Worm (Caenorhabditis elegans) whole organism, late embryonic: ENCODE data around the gene F21H7.12.

Source experiments
- C38D4.7 ChIP-seq: fragments of 200-800 bp; sonication (Bioruptor generic); optimal IDR thresholded peaks from 2 replicates; lab custom pipeline; 2018; ENCODE audit warnings: mild to moderate bottlenecking, missing genetic modification characterization, moderate library complexity, missing compliant biosample characterization
- F13H6.1 ChIP-seq: sonication (generic microtip); optimal IDR thresholded peaks from 2 replicates; lab custom pipeline; 2016; ENCODE audit warnings: missing genetic modification characterization, missing compliant biosample characterization
- ceh-14 ChIP-seq: sonication (generic microtip); optimal IDR thresholded peaks from 2 replicates; lab custom pipeline; 2016; ENCODE audit warnings: missing genotype, missing genetic modification characterization, missing compliant biosample characterization
- ceh-18 ChIP-seq: sonication (generic microtip); optimal IDR thresholded peaks from 2 replicates; lab custom pipeline; 2016; ENCODE audit warnings: missing genetic modification characterization, missing compliant biosample characterization
- ceh-19 ChIP-seq: fragments of 200-800 bp; sonication (Bioruptor generic); optimal IDR thresholded peaks from 2 replicates; lab custom pipeline; 2018; ENCODE audit warnings: mild to moderate bottlenecking, missing genetic modification characterization, missing compliant biosample characterization
- ceh-24 ChIP-seq: sonication (generic microtip); optimal IDR thresholded peaks from 2 replicates; lab custom pipeline; 2016; ENCODE audit warnings: mild to moderate bottlenecking, missing genetic modification characterization, missing compliant biosample characterization
- ceh-30 ChIP-seq: fragments of 150-350 bp; optimal IDR thresholded peaks from 2 replicates; lab custom pipeline; 2014; ENCODE audit warnings: missing biosample characterization, missing genetic modification characterization
- ceh-34 ChIP-seq: sonication (generic microtip); optimal IDR thresholded peaks from 2 replicates; lab custom pipeline; 2016; ENCODE audit warnings: mild to moderate bottlenecking, missing genetic modification characterization, missing compliant biosample characterization
- ceh-45 ChIP-seq: fragments of 200-800 bp; sonication (Bioruptor generic); IDR thresholded peaks from 2 replicates; pipeline ENCODE4 v1.3.6; 2022; ENCODE audit warnings: missing genetic modification reagents, missing genetic modification characterization, missing compliant biosample characterization
- ceh-48 ChIP-seq: sonication (generic microtip); optimal IDR thresholded peaks from 2 replicates; lab custom pipeline; 2016; ENCODE audit warnings: missing genetic modification characterization, inconsistent platforms, missing compliant biosample characterization
- ceh-6 ChIP-seq: fragments of 200-800 bp; sonication (Bioruptor generic); optimal IDR thresholded peaks from 2 replicates; lab custom pipeline; 2018; ENCODE audit warnings: mild to moderate bottlenecking, missing genetic modification characterization, missing compliant biosample characterization
- che-1 ChIP-seq: sonication (generic microtip); optimal IDR thresholded peaks from 2 replicates; lab custom pipeline; 2016; ENCODE audit warnings: mild to moderate bottlenecking, missing genetic modification characterization, missing compliant biosample characterization
- elt-2 ChIP-seq: sonication (generic microtip); optimal IDR thresholded peaks from 2 replicates; lab custom pipeline; 2016; ENCODE audit warnings: missing genetic modification reagents, missing genetic modification characterization, missing compliant biosample characterization
- elt-4 ChIP-seq: sonication (generic microtip); optimal IDR thresholded peaks from 2 replicates; lab custom pipeline; 2016; ENCODE audit warnings: missing genetic modification characterization, missing compliant biosample characterization
- ets-4 ChIP-seq: sonication (generic microtip); optimal IDR thresholded peaks from 2 replicates; lab custom pipeline; 2016; ENCODE audit warnings: missing genetic modification characterization, missing compliant biosample characterization
- eyg-1 ChIP-seq: sonication (generic microtip); optimal IDR thresholded peaks from 2 replicates; lab custom pipeline; 2016; ENCODE audit warnings: missing genotype, missing genetic modification characterization, missing compliant biosample characterization
- fax-1 ChIP-seq: sonication (generic microtip); optimal IDR thresholded peaks from 2 replicates; lab custom pipeline; 2016; ENCODE audit warnings: missing genotype, missing genetic modification characterization, missing compliant biosample characterization
- hlh-15 ChIP-seq: sonication (generic microtip); optimal IDR thresholded peaks from 2 replicates; lab custom pipeline; 2016; ENCODE audit warnings: missing genetic modification characterization, missing compliant biosample characterization
- hlh-30 ChIP-seq: sonication (generic microtip); optimal IDR thresholded peaks from 2 replicates; lab custom pipeline; 2017; ENCODE audit warnings: antibody characterized with exemption, missing genetic modification characterization, missing compliant biosample characterization; ENCODE audit not compliant: insufficient read depth
- lim-6 ChIP-seq: sonication (generic microtip); optimal IDR thresholded peaks from 2 replicates; lab custom pipeline; 2016; ENCODE audit warnings: missing genetic modification characterization, missing compliant biosample characterization
- lin-11 ChIP-seq: fragments of 200-800 bp; sonication (Bioruptor generic); optimal IDR thresholded peaks from 2 replicates; lab custom pipeline; 2018; ENCODE audit warnings: mild to moderate bottlenecking, missing genetic modification characterization, missing compliant biosample characterization
- madf-2 ChIP-seq: sonication (generic microtip); optimal IDR thresholded peaks from 2 replicates; lab custom pipeline; 2017; ENCODE audit warnings: missing genetic modification characterization, missing compliant biosample characterization
- nfya-1 ChIP-seq: sonication (generic microtip); optimal IDR thresholded peaks from 2 replicates; lab custom pipeline; 2017; ENCODE audit warnings: missing genetic modification characterization, mild to moderate bottlenecking, missing compliant biosample characterization, antibody characterized with exemption, moderate library complexity
- nhr-11 ChIP-seq: fragments of 150-350 bp; optimal IDR thresholded peaks from 2 replicates; lab custom pipeline; 2014; ENCODE audit warnings: missing biosample characterization, missing genetic modification characterization
- odd-2 ChIP-seq: sonication (generic microtip); optimal IDR thresholded peaks from 2 replicates; lab custom pipeline; 2017; ENCODE audit warnings: antibody characterized with exemption, mild to moderate bottlenecking, missing genetic modification characterization, missing compliant biosample characterization
- pha-2 ChIP-seq: sonication (generic microtip); optimal IDR thresholded peaks from 2 replicates; lab custom pipeline; 2017; ENCODE audit warnings: mild to moderate bottlenecking, missing genetic modification characterization, missing compliant biosample characterization
- pha-4 ChIP-seq: fragments of 150-350 bp; optimal IDR thresholded peaks from 2 replicates; lab custom pipeline; 2018; ENCODE audit warnings: missing biosample characterization, missing genetic modification reagents, missing genetic modification characterization
- pqm-1 ChIP-seq: sonication (generic microtip); optimal IDR thresholded peaks from 2 replicates; lab custom pipeline; 2016; ENCODE audit warnings: missing genetic modification characterization, missing compliant biosample characterization
- pros-1 ChIP-seq: fragments of 150-350 bp; optimal IDR thresholded peaks from 2 replicates; lab custom pipeline; 2014; ENCODE audit warnings: missing biosample characterization, missing genetic modification reagents, missing genetic modification characterization
- rnt-1 ChIP-seq: sonication (generic microtip); optimal IDR thresholded peaks from 2 replicates; lab custom pipeline; 2016; ENCODE audit warnings: missing genetic modification characterization, missing compliant biosample characterization
- sox-2 ChIP-seq: fragments of 200-800 bp; sonication (Bioruptor generic); IDR thresholded peaks from 2 replicates; pipeline ENCODE4 v1.3.6; 2022; ENCODE audit warnings: missing genetic modification reagents, missing genetic modification characterization, missing compliant biosample characterization
- sox-4 ChIP-seq: sonication (generic microtip); optimal IDR thresholded peaks from 2 replicates; lab custom pipeline; 2017; ENCODE audit warnings: mild to moderate bottlenecking, missing genetic modification characterization, inconsistent platforms, missing compliant biosample characterization
- tbx-7 ChIP-seq: sonication (generic microtip); optimal IDR thresholded peaks from 2 replicates; lab custom pipeline; 2016; ENCODE audit warnings: missing genotype, missing genetic modification characterization, missing compliant biosample characterization
- ttx-3 ChIP-seq: sonication (generic microtip); optimal IDR thresholded peaks from 2 replicates; lab custom pipeline; 2016; ENCODE audit warnings: missing genetic modification reagents, missing genetic modification characterization, missing compliant biosample characterization
- unc-3 ChIP-seq, 2 experiments: fragments of 200-800 bp in 1 of 2; sonication (Bioruptor generic) in 1 of 2; sonication (generic microtip) in 1 of 2; conservative IDR thresholded peaks in 1 of 2; optimal IDR thresholded peaks in 1 of 2; 2 replicates each; pipeline versions ENCODE4 v1.3.6 to Lab custom; 2016 to 2022; ENCODE audit warnings: missing compliant biosample characterization in 2 of 2, missing genetic modification characterization in 2 of 2, missing genetic modification reagents in 1 of 2
- unc-86 ChIP-seq: sonication (generic microtip); optimal IDR thresholded peaks from 2 replicates; lab custom pipeline; 2016; ENCODE audit warnings: missing genetic modification characterization, missing compliant biosample characterization

Gene F21H7.12

ce11 chrV:16229896-16230295 lies at the start of gene F21H7.12, which contains the start of gene F21H7.2:
TSS of gene F21H7.12 (plus strand) at chrV:16230165.
TSS of gene F21H7.2 (minus strand) at chrV:16229996.
- TF ChIP-seq unc-3 (GFP tag; conservative IDR thresholded peaks at IDR 0.05; lab: Robert Waterston, UW) = no peak
- TF ChIP-seq unc-3 (tag; optimal IDR thresholded peaks at IDR 0.05; lab: Kevin White, UChicago) = no peak
- TF ChIP-seq lim-6 (tag; lab: Kevin White, UChicago) = no peak
- no peak for TF ChIP-seq sox-2 (GFP tag; lab: Robert Waterston, UW)
- no peak for TF ChIP-seq hlh-30 (tag; lab: Kevin White, UChicago)
- no peak for TF ChIP-seq ceh-14 (tag; lab: Kevin White, UChicago)
- TF ChIP-seq pros-1 (tag; lab: Kevin White, UChicago) = no peak
- no peak for TF ChIP-seq ceh-24 (tag; lab: Kevin White, UChicago)
- TF ChIP-seq rnt-1 = no peak
- no peak for TF ChIP-seq pha-2 (tag; lab: Kevin White, UChicago)
- TF ChIP-seq pha-4 (tag; lab: Kevin White, UChicago) = no peak
- TF ChIP-seq elt-4 (tag; lab: Kevin White, UChicago) = no peak
- TF ChIP-seq fax-1 (tag; lab: Kevin White, UChicago) = no peak
- no peak for TF ChIP-seq pqm-1
- no peak for TF ChIP-seq ttx-3 (tag; lab: Kevin White, UChicago)
- TF ChIP-seq ceh-30 (tag; lab: Kevin White, UChicago) = no peak
- TF ChIP-seq nfya-1 (tag; lab: Kevin White, UChicago) = no peak
- no peak for TF ChIP-seq ceh-34 (tag; lab: Kevin White, UChicago)

- TF ChIP-seq hlh-30 (tag; lab: Kevin White, UChicago) = no peak
- no peak for TF ChIP-seq ceh-6
- TF ChIP-seq ceh-18 (tag; lab: Kevin White, UChicago) = no peak
- TF ChIP-seq che-1 (tag; lab: Kevin White, UChicago) = no peak
- no peak for TF ChIP-seq ceh-45 (GFP tag; lab: Robert Waterston, UW)
- no peak for TF ChIP-seq C38D4.7
- no peak for TF ChIP-seq eyg-1
- TF ChIP-seq ceh-34 (tag; lab: Kevin White, UChicago) = no peak
- TF ChIP-seq fax-1 (tag; lab: Kevin White, UChicago) = no peak
- TF ChIP-seq, all 69 proteins: peak for 0
Observed at ce11 chrV:16180350-16180749, 49.6 kb upstream of the F21H7.12 start, which contains the start of gene str-106. TSS of gene str-106 (plus strand) at chrV:16180650.

DNA sequence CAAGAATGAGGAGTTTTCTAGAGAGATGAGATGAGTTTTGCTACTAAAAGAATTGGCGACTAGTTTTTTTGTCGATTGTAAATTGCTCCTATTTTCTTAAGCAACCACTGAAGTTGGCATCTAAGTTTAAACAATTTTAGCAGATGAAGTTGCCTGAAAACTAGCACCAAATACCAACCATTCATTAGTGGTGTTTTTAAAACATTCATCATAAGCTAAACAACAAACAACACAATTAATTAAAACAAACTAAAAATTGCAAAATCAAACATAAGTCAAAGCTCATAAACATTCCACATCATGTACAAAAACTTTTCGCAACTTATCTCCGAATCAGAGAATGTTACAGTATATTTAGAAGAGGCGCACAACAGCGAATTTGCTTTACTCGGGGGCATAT lies 47.9 kb upstream of the F21H7.12 start, which contains the start of gene srz-13:
TSS of gene srz-13 (plus strand) at position 301 of the 400 bp plus-strand sequence.
- no peak for TF ChIP-seq lin-11 (tag; lab: Kevin White, UChicago)
- no peak for TF ChIP-seq ceh-48 (tag; lab: Kevin White, UChicago)
- TF ChIP-seq ets-4 (tag; lab: Kevin White, UChicago) = no peak
- TF ChIP-seq F13H6.1 (tag; lab: Kevin White, UChicago) = no peak
- TF ChIP-seq sox-2 (GFP tag; lab: Robert Waterston, UW) = no peak
- TF ChIP-seq unc-3 (GFP tag; conservative IDR thresholded peaks at IDR 0.05; lab: Robert Waterston, UW) = no peak
- TF ChIP-seq unc-3 (tag; optimal IDR thresholded peaks at IDR 0.05; lab: Kevin White, UChicago) = no peak
- TF ChIP-seq odd-2 (tag; lab: Kevin White, UChicago) = no peak
- TF ChIP-seq madf-2 (tag; lab: Kevin White, UChicago) = no peak
- TF ChIP-seq fax-1 (tag; lab: Kevin White, UChicago) = no peak
- no peak for TF ChIP-seq tbx-7
- no peak for TF ChIP-seq unc-86 (tag; lab: Kevin White, UChicago)
- no peak for TF ChIP-seq ceh-19 (GFP tag; lab: Kevin White, UChicago)
- TF ChIP-seq hlh-15 (tag; lab: Kevin White, UChicago) = no peak
- no peak for TF ChIP-seq elt-4 (tag; lab: Kevin White, UChicago)
- TF ChIP-seq sox-4 (tag; lab: Kevin White, UChicago) = no peak
- no peak for TF ChIP-seq eyg-1

ce11 chrV:16182918-16183317 lies 47.0 kb upstream of the F21H7.12 start, which contains the start of gene srh-277:
TSS of gene srh-277 (plus strand) at chrV:16183218.
- TF ChIP-seq nhr-11 (tag; lab: Kevin White, UChicago) = no peak
- TF ChIP-seq elt-2 = no peak
- TF ChIP-seq, all 69 proteins: peak for 0
